Worm (Caenorhabditis elegans) whole organism, L3 larva: ENCODE measurements around the gene srj-26.

ENCODE experiments used
- ZK546.5 ChIP-seq: sonication (generic microtip); optimal IDR thresholded peaks from 2 replicates; lab custom pipeline; 2017; ENCODE audit warnings: missing biosample characterization, missing genetic modification characterization
- aly-2 ChIP-seq: fragments of 150-350 bp; optimal IDR thresholded peaks from 2 replicates; lab custom pipeline; 2014; ENCODE audit warnings: missing biosample characterization, missing genetic modification characterization
- ama-1 ChIP-seq: fragments of 150-350 bp; optimal IDR thresholded peaks from 2 replicates; lab custom pipeline; 2018
- ceh-16 ChIP-seq: sonication (generic microtip); optimal IDR thresholded peaks from 2 replicates; lab custom pipeline; 2017; ENCODE audit warnings: missing biosample characterization, missing genetic modification characterization
- ceh-28 ChIP-seq: fragments of 150-350 bp; optimal IDR thresholded peaks from 2 replicates; lab custom pipeline; 2014; ENCODE audit warnings: missing biosample characterization, missing genetic modification reagents, missing genetic modification characterization
- ceh-82 ChIP-seq: fragments of 150-350 bp; optimal IDR thresholded peaks from 2 replicates; lab custom pipeline; 2014; ENCODE audit warnings: missing biosample characterization, missing genetic modification characterization
- ceh-9 ChIP-seq: sonication (generic microtip); optimal IDR thresholded peaks from 2 replicates; lab custom pipeline; 2018; ENCODE audit warnings: missing biosample characterization, missing genetic modification characterization
- egl-27 ChIP-seq: sonication (generic microtip); optimal IDR thresholded peaks from 4 replicates; lab custom pipeline; 2017; ENCODE audit warnings: missing biosample characterization, missing genetic modification reagents, missing genetic modification characterization
- egl-5 ChIP-seq: fragments of 150-350 bp; optimal IDR thresholded peaks from 2 replicates; lab custom pipeline; 2017; ENCODE audit warnings: missing biosample characterization, missing genetic modification reagents, missing genetic modification characterization, inconsistent platforms
- eor-1 ChIP-seq, 2 experiments: fragments of 150-350 bp; optimal IDR thresholded peaks; 2 replicates each; lab custom pipeline; 2014 to 2018; ENCODE audit warnings: missing biosample characterization in 2 of 2, missing genetic modification characterization in 2 of 2
- fkh-10 ChIP-seq: sonication (generic microtip); optimal IDR thresholded peaks from 2 replicates; lab custom pipeline; 2017; ENCODE audit warnings: missing biosample characterization, missing genetic modification reagents, missing genetic modification characterization
- fkh-2 ChIP-seq: fragments of 150-350 bp; optimal IDR thresholded peaks from 2 replicates; lab custom pipeline; 2014; ENCODE audit warnings: missing biosample characterization, missing genetic modification reagents, missing genetic modification characterization
- jun-1 ChIP-seq: fragments of 150-350 bp; optimal IDR thresholded peaks from 2 replicates; lab custom pipeline; 2014; ENCODE audit warnings: missing biosample characterization, missing genetic modification reagents, missing genetic modification characterization
- lin-15B ChIP-seq: fragments of 150-350 bp; optimal IDR thresholded peaks from 2 replicates; lab custom pipeline; 2014; ENCODE audit warnings: missing biosample characterization, missing genetic modification characterization
- lin-39 ChIP-seq: fragments of 150-350 bp; optimal IDR thresholded peaks from 2 replicates; lab custom pipeline; 2018; ENCODE audit warnings: missing biosample characterization, missing genetic modification reagents, missing genetic modification characterization
- mdl-1 ChIP-seq: fragments of 150-350 bp; optimal IDR thresholded peaks from 2 replicates; lab custom pipeline; 2014; ENCODE audit warnings: missing biosample characterization, missing genetic modification characterization
- mml-1 ChIP-seq: fragments of 150-350 bp; sonication (generic microtip); optimal IDR thresholded peaks from 3 replicates; lab custom pipeline; 2014; ENCODE audit warnings: missing biosample characterization, missing genetic modification characterization
- nfya-1 ChIP-seq: sonication (generic microtip); optimal IDR thresholded peaks from 2 replicates; lab custom pipeline; 2017; ENCODE audit warnings: missing genetic modification characterization, mild to moderate bottlenecking, missing compliant biosample characterization, antibody characterized with exemption, moderate library complexity; ENCODE audit not compliant: insufficient read depth
- nhr-11 ChIP-seq: fragments of 150-350 bp; optimal IDR thresholded peaks from 2 replicates; lab custom pipeline; 2014; ENCODE audit warnings: missing biosample characterization, missing genetic modification characterization
- nhr-12 ChIP-seq: fragments of 150-350 bp; optimal IDR thresholded peaks from 2 replicates; lab custom pipeline; 2014; ENCODE audit warnings: missing biosample characterization, missing genetic modification characterization
- nhr-23 ChIP-seq: fragments of 150-350 bp; optimal IDR thresholded peaks from 2 replicates; lab custom pipeline; 2014; ENCODE audit warnings: missing biosample characterization, missing genetic modification reagents, missing genetic modification characterization
- nhr-237 ChIP-seq: fragments of 150-350 bp; optimal IDR thresholded peaks from 2 replicates; lab custom pipeline; 2014; ENCODE audit warnings: missing biosample characterization, missing genetic modification characterization
- nhr-25 ChIP-seq: sonication (generic microtip); optimal IDR thresholded peaks from 2 replicates; lab custom pipeline; 2017; ENCODE audit warnings: missing biosample characterization, missing genetic modification characterization
- nhr-28 ChIP-seq: fragments of 150-350 bp; optimal IDR thresholded peaks from 2 replicates; lab custom pipeline; 2014; ENCODE audit warnings: missing biosample characterization, missing genetic modification characterization
- nhr-67 ChIP-seq: fragments of 150-350 bp; optimal IDR thresholded peaks from 2 replicates; lab custom pipeline; 2014; ENCODE audit warnings: missing biosample characterization, missing genetic modification characterization
- pqm-1 ChIP-seq: fragments of 150-350 bp; optimal IDR thresholded peaks from 2 replicates; lab custom pipeline; 2017; ENCODE audit warnings: missing biosample characterization, missing genetic modification characterization, inconsistent platforms
- sea-2 ChIP-seq: fragments of 150-350 bp; sonication (generic microtip); optimal IDR thresholded peaks from 4 replicates; lab custom pipeline; 2014; ENCODE audit warnings: missing biosample characterization, missing genetic modification reagents, missing genetic modification characterization
- skn-1 ChIP-seq: fragments of 150-350 bp; optimal IDR thresholded peaks from 2 replicates; lab custom pipeline; 2014; ENCODE audit warnings: missing biosample characterization, missing genetic modification characterization
- snpc-4 ChIP-seq: fragments of 150-350 bp; optimal IDR thresholded peaks from 2 replicates; lab custom pipeline; 2014; ENCODE audit warnings: missing biosample characterization, missing genetic modification characterization
- tbx-2 ChIP-seq: sonication (generic microtip); optimal IDR thresholded peaks from 2 replicates; lab custom pipeline; 2016; ENCODE audit warnings: mild to moderate bottlenecking, missing genetic modification characterization, missing compliant biosample characterization
- unc-39 ChIP-seq: sonication (generic microtip); optimal IDR thresholded peaks from 4 replicates; lab custom pipeline; 2017; ENCODE audit warnings: missing biosample characterization, missing genetic modification characterization
- unc-62 ChIP-seq: fragments of 150-350 bp; sonication (generic microtip); optimal IDR thresholded peaks from 4 replicates; lab custom pipeline; 2014; ENCODE audit warnings: missing biosample characterization, missing genetic modification reagents, missing genetic modification characterization
- zag-1 ChIP-seq: fragments of 150-350 bp; optimal IDR thresholded peaks from 2 replicates; lab custom pipeline; 2014; ENCODE audit warnings: missing biosample characterization, missing genetic modification characterization
- ztf-11 ChIP-seq: fragments of 150-350 bp; optimal IDR thresholded peaks from 2 replicates; lab custom pipeline; 2014; ENCODE audit warnings: missing biosample characterization, missing genetic modification characterization

Gene srj-26

DNA sequence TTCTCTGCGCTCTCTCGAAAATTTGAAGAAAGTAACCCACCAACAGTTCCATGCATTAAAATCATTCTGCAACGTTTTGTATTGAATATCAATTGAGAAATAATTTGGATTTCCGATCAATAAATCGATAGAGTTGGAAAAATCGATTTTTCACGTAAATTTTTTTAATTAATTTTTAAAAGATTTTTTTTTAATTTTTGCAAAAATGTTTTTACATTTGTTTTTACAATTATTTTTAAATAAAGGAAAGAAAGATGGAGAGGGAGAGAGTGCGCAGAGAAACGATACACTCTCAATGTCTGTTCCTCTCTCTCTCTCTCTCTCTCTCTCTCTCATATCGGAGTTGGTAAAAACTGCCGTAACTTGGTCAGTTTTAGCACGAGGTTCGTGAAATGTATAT, 4.6 kb downstream of the srj-26 start, which contains the start of gene ZK262.19:
TSS of gene ZK262.19 (minus strand) at position 101 of the 400 bp plus-strand sequence.
- TF ChIP-seq mml-1 (tag; lab: Kevin White, UChicago) (no peak), nhr-67 (no peak), nhr-23 (tag; lab: Kevin White, UChicago) (no peak), mdl-1 (tag; lab: Kevin White, UChicago) (no peak), aly-2 (tag; lab: Kevin White, UChicago) (no peak), tbx-2 (no peak), egl-27 (tag; lab: Kevin White, UChicago) (no peak), lin-39 (tag; lab: Kevin White, UChicago) (no peak), ZK546.5 (tag; lab: Kevin White, UChicago) (no peak), unc-39 (no peak), pqm-1 (no peak)
- TF ChIP-seq, all 47 proteins: peak for 0

DNA sequence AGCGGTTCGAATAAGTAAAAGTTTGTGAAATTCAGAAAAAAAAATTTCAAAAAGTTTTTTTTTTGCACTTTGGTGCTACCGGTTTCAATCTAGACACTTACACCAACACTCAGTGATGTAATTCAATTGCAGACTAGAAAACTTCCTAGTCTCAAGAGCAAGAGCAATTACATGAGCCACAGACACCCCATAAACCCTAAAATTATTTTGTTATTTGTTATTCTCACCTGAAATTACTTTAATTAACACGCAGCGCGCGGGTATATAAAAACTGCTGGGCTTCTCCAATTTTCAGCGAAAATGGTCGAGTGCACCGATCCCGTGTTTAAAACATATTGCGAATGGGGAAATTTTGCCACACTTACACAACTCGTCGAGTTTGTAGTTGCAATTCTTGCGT, 5.4 kb downstream of the srj-26 start, which contains the start of gene srw-83:
TSS of gene srw-83 (plus strand) at position 301 of the 400 bp plus-strand sequence.
- TF ChIP-seq ama-1 (lab: Kevin White, UChicago) (no peak), nfya-1 (tag; lab: Kevin White, UChicago) (no peak), pqm-1 (no peak), zag-1 (tag; lab: Kevin White, UChicago) (no peak), mdl-1 (tag; lab: Kevin White, UChicago) (no peak), mml-1 (tag; lab: Kevin White, UChicago) (no peak)

DNA sequence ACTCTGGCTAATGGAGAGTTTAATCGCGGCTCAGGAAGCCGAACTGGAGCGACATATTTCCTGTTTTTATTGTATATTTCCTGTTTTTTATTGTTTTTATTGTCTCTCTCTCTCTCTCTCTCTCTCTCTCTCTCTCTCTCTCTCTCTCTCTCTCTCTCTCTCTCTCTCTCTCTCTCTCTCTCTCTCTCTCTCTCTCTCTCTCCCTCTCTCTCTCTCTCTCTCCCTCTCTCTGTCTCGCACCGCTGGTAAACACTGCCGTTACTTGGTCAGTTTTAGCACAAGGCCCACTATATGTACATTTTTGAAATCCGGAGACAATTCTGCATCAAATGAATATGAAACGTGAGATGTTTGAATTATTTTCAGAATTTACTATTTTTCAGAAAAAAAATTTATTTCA, 9.9 kb downstream of the srj-26 start:
- TF ChIP-seq lin-39 (tag; lab: Kevin White, UChicago) = no peak
- TF ChIP-seq eor-1 (tag; optimal IDR thresholded peaks at IDR 0.05; lab: Kevin White, UChicago) = no peak
- no peak for TF ChIP-seq ceh-16 (tag; lab: Kevin White, UChicago)
- no peak for TF ChIP-seq nhr-11
- TF ChIP-seq nhr-237 (tag; lab: Kevin White, UChicago) = no peak
- TF ChIP-seq ZK546.5 (tag; lab: Kevin White, UChicago) = no peak
- TF ChIP-seq fkh-10 (GFP tag; lab: Kevin White, UChicago) = no peak
- TF ChIP-seq unc-62 (GFP tag; lab: Kevin White, UChicago) = no peak
- no peak for TF ChIP-seq nhr-12 (tag; lab: Kevin White, UChicago)
- TF ChIP-seq nhr-23 (tag; lab: Kevin White, UChicago) = no peak
- no peak for TF ChIP-seq ama-1 (lab: Kevin White, UChicago)
- TF ChIP-seq ceh-9 (tag; lab: Kevin White, UChicago) = no peak
- no peak for TF ChIP-seq egl-27 (tag; lab: Kevin White, UChicago)
- no peak for TF ChIP-seq sea-2 (GFP tag; lab: Kevin White, UChicago)
- no peak for TF ChIP-seq ceh-28 (tag; lab: Kevin White, UChicago)
- TF ChIP-seq skn-1 (tag; lab: Kevin White, UChicago) = no peak
- no peak for TF ChIP-seq jun-1 (tag; lab: Kevin White, UChicago)
- no peak for TF ChIP-seq snpc-4 (tag; lab: Kevin White, UChicago)

DNA sequence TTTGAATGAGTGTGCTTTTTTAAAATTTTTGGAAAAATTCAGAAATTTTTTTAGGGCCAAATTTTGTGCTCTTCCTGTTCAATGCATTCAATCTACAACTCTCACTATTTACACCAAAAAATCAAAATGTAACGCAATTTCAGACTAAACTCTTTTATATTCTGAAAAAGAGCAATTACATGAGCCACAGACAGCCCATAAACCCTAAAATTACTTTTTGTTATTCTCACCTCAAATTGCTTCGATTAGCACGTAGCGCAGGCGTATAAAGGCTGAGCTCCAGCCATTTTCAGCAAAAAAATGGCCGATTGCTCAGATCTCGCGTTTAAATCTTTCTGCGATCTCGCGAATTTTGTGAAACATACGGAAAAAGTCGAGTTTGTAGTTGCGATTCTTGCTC, 10.6 kb downstream of the srj-26 start, which contains the start of gene srw-82:
TSS of gene srw-82 (plus strand) at position 301 of the 400 bp plus-strand sequence.
- TF ChIP-seq nhr-28 = no peak

DNA sequence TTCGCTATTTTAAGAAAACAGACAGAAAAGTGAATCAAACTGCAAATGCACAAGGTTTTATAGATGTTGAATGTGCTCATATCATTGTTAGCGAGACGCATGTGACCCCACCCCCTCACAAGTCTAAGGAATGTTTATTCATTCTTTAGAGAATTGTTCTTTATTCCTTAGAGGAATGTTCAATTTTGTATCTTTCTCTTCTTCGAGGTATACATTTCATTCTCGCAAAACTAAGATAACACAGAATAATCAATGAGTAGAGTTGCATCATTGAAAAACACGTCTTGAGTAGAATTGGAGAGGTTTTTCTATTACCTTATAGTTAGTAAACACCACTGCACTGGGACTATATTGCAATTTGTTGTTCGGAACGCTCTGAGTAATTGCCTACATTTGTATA, 14.1 kb downstream of the srj-26 start, which contains the start of gene ZK262.20:
TSS of gene ZK262.20 (minus strand) at position 101 of the 400 bp plus-strand sequence.
- TF ChIP-seq nhr-12 (tag; lab: Kevin White, UChicago) = no peak
- no peak for TF ChIP-seq ztf-11 (tag; lab: Kevin White, UChicago)
- no peak for TF ChIP-seq mdl-1 (tag; lab: Kevin White, UChicago)
- TF ChIP-seq pqm-1 = no peak
- no peak for TF ChIP-seq fkh-10 (GFP tag; lab: Kevin White, UChicago)
- no peak for TF ChIP-seq nhr-11
- TF ChIP-seq mml-1 (tag; lab: Kevin White, UChicago) = no peak
- TF ChIP-seq skn-1 (tag; lab: Kevin White, UChicago) = no peak
- TF ChIP-seq nhr-28 = no peak
- no peak for TF ChIP-seq egl-27 (tag; lab: Kevin White, UChicago)
- TF ChIP-seq ceh-82 (tag; lab: Kevin White, UChicago) = no peak
- no peak for TF ChIP-seq sea-2 (GFP tag; lab: Kevin White, UChicago)
- TF ChIP-seq lin-15B (tag; lab: Kevin White, UChicago) = no peak
- no peak for TF ChIP-seq nhr-25
- no peak for TF ChIP-seq snpc-4 (tag; lab: Kevin White, UChicago)
- no peak for TF ChIP-seq nhr-67
- TF ChIP-seq nhr-23 (tag; lab: Kevin White, UChicago) = no peak
- TF ChIP-seq fkh-2 (tag; lab: Kevin White, UChicago) = no peak
- TF ChIP-seq egl-5 = no peak
- TF ChIP-seq nhr-237 (tag; lab: Kevin White, UChicago) = no peak
